Worm (Caenorhabditis elegans) whole organism, L1 larva: Measurements from ENCODE around the gene ugt-8.

Experiments used
- C16A3.4 ChIP-seq: fragments of 150-350 bp; optimal IDR thresholded peaks from 2 replicates; lab custom pipeline; 2014; ENCODE audit warnings: missing biosample characterization, missing genetic modification characterization
- Y116A8C.19 ChIP-seq: sonication (generic microtip); optimal IDR thresholded peaks from 2 replicates; lab custom pipeline; 2016; ENCODE audit warnings: missing compliant biosample characterization, missing genetic modification characterization, borderline replicate concordance
- alr-1 ChIP-seq: fragments of 200-800 bp; sonication (Bioruptor generic); optimal IDR thresholded peaks from 2 replicates; lab custom pipeline; 2018; ENCODE audit warnings: borderline replicate concordance, mild to moderate bottlenecking, missing genetic modification characterization, missing compliant biosample characterization
- ama-1 ChIP-seq: fragments of 150-350 bp; optimal IDR thresholded peaks from 2 replicates; lab custom pipeline; 2014
- blmp-1 ChIP-seq: fragments of 150-350 bp; optimal IDR thresholded peaks from 2 replicates; lab custom pipeline; 2014; ENCODE audit warnings: missing biosample characterization, missing genetic modification characterization
- ceh-8 ChIP-seq: fragments of 200-800 bp; sonication (Bioruptor generic); optimal IDR thresholded peaks from 2 replicates; lab custom pipeline; 2018; ENCODE audit warnings: mild to moderate bottlenecking, missing genetic modification characterization, moderate library complexity, missing compliant biosample characterization
- efl-3 ChIP-seq: fragments of 200-800 bp; sonication (Bioruptor generic); optimal IDR thresholded peaks from 2 replicates; lab custom pipeline; 2018; ENCODE audit warnings: mild to moderate bottlenecking, missing genetic modification characterization, missing compliant biosample characterization
- egl-13 ChIP-seq: sonication (generic microtip); optimal IDR thresholded peaks from 2 replicates; lab custom pipeline; 2016; ENCODE audit warnings: missing genotype, missing genetic modification reagents, missing genetic modification characterization, missing compliant biosample characterization
- elt-3 ChIP-seq, 6 experiments: fragments of 150-350 bp in 1 of 6; sonication (generic microtip); optimal IDR thresholded peaks; 2 replicates each; lab custom pipeline; 2017 to 2018; ENCODE audit warnings: missing biosample characterization in 6 of 6, missing genetic modification characterization in 6 of 6, inconsistent platforms in 1 of 6
- ets-5 ChIP-seq: fragments of 200-800 bp; sonication (Bioruptor generic); IDR thresholded peaks from 2 replicates; pipeline ENCODE4 v1.3.6; 2022; ENCODE audit warnings: missing genetic modification characterization, missing compliant biosample characterization
- fkh-4 ChIP-seq: sonication (generic microtip); optimal IDR thresholded peaks from 2 replicates; lab custom pipeline; 2016; ENCODE audit warnings: missing compliant biosample characterization, missing genetic modification characterization, borderline replicate concordance
- hlh-4 ChIP-seq: sonication (generic microtip); optimal IDR thresholded peaks from 2 replicates; lab custom pipeline; 2016; ENCODE audit warnings: mild to moderate bottlenecking, missing genetic modification characterization, missing compliant biosample characterization
- irx-1 ChIP-seq: sonication (generic microtip); optimal IDR thresholded peaks from 2 replicates; lab custom pipeline; 2016; ENCODE audit warnings: missing genetic modification characterization, missing compliant biosample characterization
- lin-13 ChIP-seq: fragments of 150-350 bp; optimal IDR thresholded peaks from 2 replicates; lab custom pipeline; 2014; ENCODE audit warnings: missing biosample characterization, missing genetic modification reagents, missing genetic modification characterization
- lin-35 ChIP-seq, 2 experiments: fragments of 150-350 bp; optimal IDR thresholded peaks; 2 replicates each; lab custom pipeline; 2014; ENCODE audit warnings: missing biosample characterization in 2 of 2, missing genetic modification characterization in 2 of 2, missing genetic modification reagents in 2 of 2
- lir-3 ChIP-seq: sonication (generic microtip); optimal IDR thresholded peaks from 2 replicates; lab custom pipeline; 2016; ENCODE audit warnings: mild to moderate bottlenecking, missing genetic modification characterization, moderate library complexity, missing compliant biosample characterization; ENCODE audit not compliant: poor library complexity
- lsy-2 ChIP-seq, 2 experiments: fragments of 150-350 bp; optimal IDR thresholded peaks; 2 replicates each; lab custom pipeline; 2014; ENCODE audit warnings: missing biosample characterization in 2 of 2, missing genetic modification characterization in 2 of 2
- mdl-1 ChIP-seq, 2 experiments: fragments of 150-350 bp; optimal IDR thresholded peaks; 2 replicates each; lab custom pipeline; 2014 to 2017; ENCODE audit warnings: missing biosample characterization in 2 of 2, missing genetic modification characterization in 2 of 2, inconsistent platforms in 1 of 2
- nhr-12 ChIP-seq: sonication (generic microtip); optimal IDR thresholded peaks from 2 replicates; lab custom pipeline; 2017; ENCODE audit warnings: missing biosample characterization, missing genetic modification characterization
- nhr-19 ChIP-seq: fragments of 200-800 bp; sonication (Bioruptor generic); conservative IDR thresholded peaks from 2 replicates; pipeline ENCODE4 v1.3.6; 2022; ENCODE audit warnings: missing genetic modification characterization, missing compliant biosample characterization
- nhr-237 ChIP-seq: fragments of 150-350 bp; optimal IDR thresholded peaks from 2 replicates; lab custom pipeline; 2014; ENCODE audit warnings: missing biosample characterization, missing genetic modification characterization
- nhr-76 ChIP-seq: sonication (generic microtip); optimal IDR thresholded peaks from 2 replicates; lab custom pipeline; 2017; ENCODE audit warnings: missing biosample characterization, missing genetic modification characterization
- nhr-85 ChIP-seq: sonication (generic microtip); peaks from one replicate; lab custom pipeline; 2016; ENCODE audit warnings: missing genetic modification characterization, inconsistent platforms, missing compliant biosample characterization
- nhr-90 ChIP-seq: sonication (generic microtip); optimal IDR thresholded peaks from 2 replicates; lab custom pipeline; 2016; ENCODE audit warnings: mild to moderate bottlenecking, missing genetic modification characterization, missing compliant biosample characterization; ENCODE audit not compliant: poor library complexity
- rnt-1 ChIP-seq: sonication (generic microtip); optimal IDR thresholded peaks from 2 replicates; lab custom pipeline; 2016; ENCODE audit warnings: mild to moderate bottlenecking, missing genetic modification characterization, moderate library complexity, missing compliant biosample characterization
- skn-1 ChIP-seq: fragments of 150-350 bp; optimal IDR thresholded peaks from 2 replicates; lab custom pipeline; 2014; ENCODE audit warnings: missing biosample characterization, missing genetic modification characterization
- snpc-4 ChIP-seq: fragments of 150-350 bp; optimal IDR thresholded peaks from 2 replicates; lab custom pipeline; 2014; ENCODE audit warnings: missing biosample characterization, missing genetic modification characterization
- snu-23 ChIP-seq: sonication (generic microtip); optimal IDR thresholded peaks from 2 replicates; lab custom pipeline; 2016; ENCODE audit warnings: missing genetic modification characterization, missing compliant biosample characterization
- sup-37 ChIP-seq: fragments of 200-800 bp; sonication (Bioruptor generic); optimal IDR thresholded peaks from 2 replicates; lab custom pipeline; 2018; ENCODE audit warnings: mild to moderate bottlenecking, missing genetic modification characterization, missing compliant biosample characterization
- swsn-7 ChIP-seq: sonication (generic microtip); optimal IDR thresholded peaks from 2 replicates; lab custom pipeline; 2016; ENCODE audit warnings: missing genetic modification characterization, missing compliant biosample characterization
- tbx-2 ChIP-seq: sonication (generic microtip); optimal IDR thresholded peaks from 2 replicates; lab custom pipeline; 2016; ENCODE audit warnings: missing genetic modification characterization, missing compliant biosample characterization
- unc-130 ChIP-seq: fragments of 150-350 bp; optimal IDR thresholded peaks from 2 replicates; lab custom pipeline; 2017; ENCODE audit warnings: missing biosample characterization, missing genetic modification characterization, inconsistent platforms
- unc-62 ChIP-seq: fragments of 150-350 bp; optimal IDR thresholded peaks from 2 replicates; lab custom pipeline; 2014; ENCODE audit warnings: missing biosample characterization, missing genetic modification reagents, missing genetic modification characterization
- unc-86 ChIP-seq: sonication (generic microtip); optimal IDR thresholded peaks from 2 replicates; lab custom pipeline; 2016; ENCODE audit warnings: missing genetic modification characterization, missing compliant biosample characterization
- unc-98 ChIP-seq: fragments of 200-800 bp; sonication (Bioruptor generic); IDR thresholded peaks from 2 replicates; pipeline ENCODE4 v1.3.6; 2022; ENCODE audit warnings: missing genetic modification characterization, missing compliant biosample characterization
- vab-15 ChIP-seq: sonication (generic microtip); optimal IDR thresholded peaks from 2 replicates; lab custom pipeline; 2017; ENCODE audit warnings: missing genotype, mild to moderate bottlenecking, missing genetic modification characterization, missing compliant biosample characterization
- zip-4 ChIP-seq: fragments of 200-800 bp; sonication (Bioruptor generic); optimal IDR thresholded peaks from 2 replicates; lab custom pipeline; 2018; ENCODE audit warnings: mild to moderate bottlenecking, missing genetic modification characterization, moderate library complexity, missing compliant biosample characterization

Gene ugt-8

DNA sequence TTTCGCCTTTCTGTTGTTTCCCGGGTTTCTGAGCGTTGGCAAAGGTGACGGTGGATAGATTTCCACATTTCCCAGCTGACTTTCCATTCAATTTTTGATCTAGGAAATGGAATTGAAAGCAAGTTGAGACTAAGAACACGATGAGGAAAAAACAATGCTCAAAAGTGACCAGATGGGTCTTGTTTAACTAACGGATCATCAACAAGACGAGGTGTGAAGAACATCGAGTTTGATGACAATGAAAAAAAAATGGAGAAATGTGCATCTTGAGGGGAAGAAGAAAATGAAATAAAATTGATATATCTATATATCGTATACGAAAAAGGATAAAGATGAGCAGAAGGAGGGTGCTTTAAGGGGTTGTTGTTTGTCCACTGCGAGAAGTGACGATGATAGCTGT is 26.1 kb upstream of the ugt-8 start, which contains the start of gene T19H12.6:
Gene T19H12.6 (minus strand): TSS at position 101 of the 400 bp plus-strand sequence.
- TF ChIP-seq nhr-12 (tag; lab: Kevin White, UChicago) (no peak), snu-23 (no peak), irx-1 (tag; lab: Kevin White, UChicago) (no peak)

DNA sequence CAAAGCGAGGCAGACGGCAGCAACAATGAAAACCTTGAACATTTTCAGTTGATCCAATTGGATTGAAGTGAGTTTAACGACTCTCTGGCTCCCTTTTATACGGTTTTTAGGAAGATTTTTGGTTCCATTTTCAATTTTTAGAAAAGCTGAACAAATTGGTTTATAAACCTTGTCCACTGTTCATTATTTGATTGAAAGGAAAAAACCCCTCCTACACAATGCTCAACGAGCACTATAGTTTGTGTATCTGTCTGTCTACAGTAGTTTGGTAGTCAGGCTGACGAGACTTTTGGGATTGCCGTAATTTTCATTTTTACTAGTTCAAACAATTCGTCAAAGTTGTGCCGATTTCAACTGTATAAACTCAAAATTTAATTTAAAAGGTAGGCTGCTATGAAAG is 24.5 kb upstream of the ugt-8 start, which contains the start of gene T19H12.15:
Gene T19H12.15 (minus strand): TSS at position 101 of the 400 bp plus-strand sequence.
- TF ChIP-seq lsy-2 (tag; optimal IDR thresholded peaks at IDR 0.05; lab: Kevin White, UChicago) (no peak), elt-3 (tag; optimal IDR thresholded peaks at IDR 0.05; lab: Kevin White, UChicago) (no peak), C16A3.4 (tag; lab: Kevin White, UChicago) (no peak), blmp-1 (tag; lab: Kevin White, UChicago) (no peak), unc-98 (no peak), snpc-4 (tag; lab: Kevin White, UChicago) (no peak), tbx-2 (tag; lab: Kevin White, UChicago) (no peak), lin-35 (GFP tag; optimal IDR thresholded peaks at IDR 0.05; lab: Kevin White, UChicago) (no peak), nhr-85 (tag; lab: Kevin White, UChicago) (no peak), unc-62 (GFP tag; lab: Kevin White, UChicago) (no peak), alr-1 (tag; lab: Kevin White, UChicago) (no peak), lir-3 (tag; lab: Kevin White, UChicago) (no peak)

DNA sequence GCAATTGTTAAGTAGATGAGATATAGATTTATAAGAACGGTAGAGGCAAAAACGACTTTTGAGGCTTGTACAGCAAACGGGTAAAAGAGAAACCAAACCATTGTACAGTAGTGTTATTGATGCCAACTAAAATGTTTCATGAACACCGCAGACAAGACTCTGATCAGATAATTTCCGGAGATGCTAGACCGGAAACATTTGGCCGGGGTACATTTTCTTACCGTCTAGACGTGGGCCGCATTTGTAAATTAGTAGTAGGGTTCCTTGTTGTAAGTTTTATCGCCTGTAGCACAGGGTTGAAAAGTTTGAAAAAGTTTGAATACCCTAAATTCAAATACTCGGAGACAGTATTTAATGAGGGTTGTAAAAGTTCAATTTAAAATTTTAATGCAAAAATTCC is 22.4 kb upstream of the ugt-8 start, which contains the start of gene str-32:
Gene str-32 (minus strand): TSS at position 101 of the 400 bp plus-strand sequence.
- TF ChIP-seq efl-3 (GFP tag; lab: Kevin White, UChicago) (no peak), Y116A8C.19 (tag; lab: Kevin White, UChicago) (no peak), hlh-4 (no peak), lin-35 (GFP tag; optimal IDR thresholded peaks at IDR 0.05; lab: Kevin White, UChicago) (no peak), ceh-8 (no peak), lin-13 (GFP tag; lab: Kevin White, UChicago) (no peak), unc-130 (tag; lab: Kevin White, UChicago) (no peak), rnt-1 (tag; lab: Kevin White, UChicago) (no peak), vab-15 (tag; lab: Kevin White, UChicago) (no peak), skn-1 (tag; lab: Kevin White, UChicago) (no peak), unc-86 (tag; lab: Kevin White, UChicago) (no peak), lsy-2 (tag; optimal IDR thresholded peaks at IDR 0.05; lab: Kevin White, UChicago) (no peak), nhr-19 (no peak), elt-3 (tag; optimal IDR thresholded peaks at IDR 0.05; lab: Kevin White, UChicago) (no peak), C16A3.4 (tag; lab: Kevin White, UChicago) (no peak), mdl-1 (tag; optimal IDR thresholded peaks at IDR 0.05; lab: Kevin White, UChicago) (no peak), nhr-237 (tag; lab: Kevin White, UChicago) (no peak), ama-1 (lab: Kevin White, UChicago) (no peak)

DNA sequence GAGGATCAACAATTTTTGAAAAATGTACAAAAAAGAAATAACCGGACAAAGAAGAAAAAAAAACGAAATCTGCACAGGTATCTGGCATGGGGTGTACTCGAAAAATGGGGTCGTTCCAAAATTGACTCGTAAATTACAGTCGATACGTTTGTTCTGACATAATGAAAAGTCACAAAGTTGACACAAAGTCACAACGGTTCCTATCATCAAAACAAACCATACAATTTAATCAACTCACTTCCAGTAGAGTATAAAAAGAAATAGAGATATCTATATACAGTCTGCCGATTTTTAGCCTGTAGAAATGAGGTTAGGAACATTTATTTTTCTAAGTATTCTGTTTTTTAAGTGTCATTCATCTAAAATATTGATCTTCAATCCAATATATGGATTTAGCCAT is 19.2 kb upstream of the ugt-8 start, which contains the start of gene T19H12.12:
Gene T19H12.12 (plus strand): TSS at position 301 of the 400 bp plus-strand sequence.
- TF ChIP-seq egl-13 (tag; lab: Kevin White, UChicago) (no peak), swsn-7 (tag; lab: Kevin White, UChicago) (no peak), fkh-4 (tag; lab: Kevin White, UChicago) (no peak), nhr-90 (no peak), sup-37 (GFP tag; lab: Kevin White, UChicago) (no peak), ets-5 (GFP tag; lab: Robert Waterston, UW) (no peak), nhr-76 (tag; lab: Kevin White, UChicago) (no peak), blmp-1 (tag; lab: Kevin White, UChicago) (no peak), zip-4 (GFP tag; lab: Kevin White, UChicago) (no peak)
